Fruit fly (Drosophila melanogaster) whole organism, embryonic: Measurements from ENCODE around the gene Orct2.

ENCODE experiments used
- CG10274 ChIP-seq: fragments of 200-800 bp; sonication (Bioruptor generic); optimal IDR thresholded peaks from 3 replicates; lab custom pipeline; 2017; ENCODE audit warnings: missing biosample characterization, mild to moderate bottlenecking, missing genetic modification characterization
- CG10565 ChIP-seq: fragments of 200-800 bp; sonication (Bioruptor generic); optimal IDR thresholded peaks from 3 replicates; lab custom pipeline; 2016; ENCODE audit warnings: missing biosample characterization, mild to moderate bottlenecking, missing genetic modification characterization
- CG11398 ChIP-seq: fragments of 200-800 bp; sonication (Bioruptor generic); optimal IDR thresholded peaks from 2 replicates; lab custom pipeline; 2016; ENCODE audit warnings: missing biosample characterization, missing genetic modification characterization
- CG11456 ChIP-seq: fragments of 200-800 bp; sonication (Bioruptor generic); IDR thresholded peaks from 3 replicates; pipeline ENCODE4 v1.3.6; 2022; ENCODE audit warnings: missing biosample characterization, missing genetic modification characterization
- CG12391 ChIP-seq: fragments of 200-800 bp; sonication (Bioruptor generic); optimal IDR thresholded peaks from 3 replicates; lab custom pipeline; 2018; ENCODE audit warnings: missing biosample characterization, mild to moderate bottlenecking, missing genetic modification characterization, moderate library complexity
- CG12744 ChIP-seq: fragments of 200-800 bp; sonication (Bioruptor generic); optimal IDR thresholded peaks from 2 replicates; lab custom pipeline; 2016; ENCODE audit warnings: missing biosample characterization, missing genetic modification characterization
- CG14667 ChIP-seq: fragments of 200-800 bp; sonication (Bioruptor generic); IDR thresholded peaks from 2 replicates; pipeline ENCODE4 v1.3.6; 2022; ENCODE audit warnings: missing biosample characterization, missing genetic modification characterization
- CG1603 ChIP-seq: fragments of 200-800 bp; sonication (Bioruptor generic); optimal IDR thresholded peaks from 2 replicates; lab custom pipeline; 2019; ENCODE audit warnings: missing biosample characterization, mild to moderate bottlenecking, missing genetic modification characterization, moderate library complexity
- CG17186 ChIP-seq: fragments of 200-800 bp; sonication (Bioruptor generic); optimal IDR thresholded peaks from 3 replicates; lab custom pipeline; 2017; ENCODE audit warnings: missing biosample characterization, missing genetic modification reagents, missing genetic modification characterization
- CG17359 ChIP-seq: fragments of 200-800 bp; sonication (Bioruptor generic); optimal IDR thresholded peaks from 3 replicates; lab custom pipeline; 2018; ENCODE audit warnings: missing biosample characterization, mild to moderate bottlenecking, missing genetic modification characterization, moderate library complexity
- CG17385 ChIP-seq: fragments of 200-800 bp; sonication (Bioruptor generic); optimal IDR thresholded peaks from 3 replicates; lab custom pipeline; 2018; ENCODE audit warnings: missing biosample characterization, mild to moderate bottlenecking, missing genetic modification characterization
- CG17802 ChIP-seq: fragments of 200-800 bp; sonication (Bioruptor generic); optimal IDR thresholded peaks from 2 replicates; lab custom pipeline; 2018; ENCODE audit warnings: missing biosample characterization, mild to moderate bottlenecking, missing genetic modification characterization, moderate library complexity
- CG2120 ChIP-seq: fragments of 200-800 bp; sonication (Bioruptor generic); optimal IDR thresholded peaks from 3 replicates; lab custom pipeline; 2016; ENCODE audit warnings: missing biosample characterization, missing genetic modification characterization
- CG31365 ChIP-seq: fragments of 200-800 bp; sonication (Bioruptor generic); optimal IDR thresholded peaks from 2 replicates; lab custom pipeline; 2018; ENCODE audit warnings: missing biosample characterization, mild to moderate bottlenecking, missing genetic modification characterization
- CG33213 ChIP-seq: fragments of 200-800 bp; sonication (Bioruptor generic); optimal IDR thresholded peaks from 3 replicates; lab custom pipeline; 2016; ENCODE audit warnings: missing biosample characterization, missing genetic modification characterization
- CG3407 ChIP-seq: fragments of 200-800 bp; sonication (Bioruptor generic); optimal IDR thresholded peaks from 2 replicates; lab custom pipeline; 2018; ENCODE audit warnings: missing biosample characterization, mild to moderate bottlenecking, missing genetic modification characterization
- CG34224 ChIP-seq: fragments of 200-800 bp; sonication (Bioruptor generic); IDR thresholded peaks from 3 replicates; pipeline ENCODE4 v1.3.6; 2022; ENCODE audit warnings: missing biosample characterization, missing genetic modification characterization; ENCODE audit not compliant: partially characterized antibody
- CG34376 ChIP-seq: fragments of 200-800 bp; sonication (Bioruptor generic); optimal IDR thresholded peaks from 2 replicates; lab custom pipeline; 2018; ENCODE audit warnings: missing biosample characterization, mild to moderate bottlenecking, missing genetic modification characterization
- CG3995 ChIP-seq: fragments of 200-800 bp; sonication (Bioruptor generic); optimal IDR thresholded peaks from 3 replicates; lab custom pipeline; 2016; ENCODE audit warnings: missing biosample characterization, missing genetic modification characterization
- CG4424 ChIP-seq: fragments of 200-800 bp; sonication (Bioruptor generic); optimal IDR thresholded peaks from 3 replicates; lab custom pipeline; 2016; ENCODE audit warnings: missing biosample characterization, missing genetic modification characterization
- CG5245 ChIP-seq: fragments of 200-800 bp; sonication (Bioruptor generic); optimal IDR thresholded peaks from 3 replicates; lab custom pipeline; 2016; ENCODE audit warnings: missing biosample characterization, missing genetic modification characterization
- CG6654 ChIP-seq: fragments of 200-800 bp; sonication (Bioruptor generic); optimal IDR thresholded peaks from 2 replicates; lab custom pipeline; 2017; ENCODE audit warnings: missing biosample characterization, mild to moderate bottlenecking, missing genetic modification characterization
- D19A ChIP-seq: fragments of 200-800 bp; optimal IDR thresholded peaks from 3 replicates; lab custom pipeline; 2019; ENCODE audit warnings: missing biosample characterization, mild to moderate bottlenecking, missing genetic modification characterization, moderate library complexity
- Dad ChIP-seq: fragments of 200-800 bp; sonication (Bioruptor generic); optimal IDR thresholded peaks from 3 replicates; lab custom pipeline; 2016; ENCODE audit warnings: missing biosample characterization, missing genetic modification characterization
- Doc3 ChIP-seq: fragments of 200-800 bp; sonication (Bioruptor generic); IDR thresholded peaks from 3 replicates; pipeline ENCODE4 v1.3.6; 2022; ENCODE audit warnings: missing biosample characterization, missing genetic modification characterization; ENCODE audit not compliant: partially characterized antibody
- Fer3 ChIP-seq: fragments of 200-800 bp; sonication (Bioruptor generic); optimal IDR thresholded peaks from 2 replicates; lab custom pipeline; 2018; ENCODE audit warnings: missing biosample characterization, mild to moderate bottlenecking, missing genetic modification characterization, moderate library complexity
- HmgZ ChIP-seq: fragments of 200-800 bp; sonication (Bioruptor generic); optimal IDR thresholded peaks from 2 replicates; lab custom pipeline; 2018; ENCODE audit warnings: missing biosample characterization, mild to moderate bottlenecking, missing genetic modification characterization
- Hr51 ChIP-seq, 2 experiments: fragments of 200-800 bp; sonication (Bioruptor generic); optimal IDR thresholded peaks; 2 replicates in 1 of 2; 3 replicates in 1 of 2; lab custom pipeline; 2016 to 2018; ENCODE audit warnings: missing biosample characterization in 2 of 2, missing genetic modification characterization in 2 of 2, mild to moderate bottlenecking in 1 of 2, moderate library complexity in 1 of 2
- Hr78 ChIP-seq, 2 experiments: fragments of 200-800 bp in 1 of 2; fragments of >200 bp in 1 of 2; sonication (Bioruptor generic) in 1 of 2; optimal IDR thresholded peaks; 2 replicates each; lab custom pipeline; 2017 to 2019; ENCODE audit warnings: missing biosample characterization in 2 of 2, missing genetic modification characterization in 2 of 2, mild to moderate bottlenecking in 1 of 2, moderate library complexity in 1 of 2
- Lhr ChIP-seq: fragments of 200-800 bp; sonication (Bioruptor generic); optimal IDR thresholded peaks from 3 replicates; lab custom pipeline; 2017; ENCODE audit warnings: mild to moderate bottlenecking, missing biosample characterization, missing genetic modification reagents, missing genetic modification characterization
- Mad ChIP-seq: fragments of 200-800 bp; sonication (Bioruptor generic); optimal IDR thresholded peaks from 2 replicates; lab custom pipeline; 2016; ENCODE audit warnings: missing biosample characterization, missing genetic modification characterization
- Max ChIP-seq: fragments of 200-800 bp; sonication (Bioruptor generic); optimal IDR thresholded peaks from 2 replicates; lab custom pipeline; 2016; ENCODE audit warnings: missing biosample characterization, mild to moderate bottlenecking, missing genetic modification characterization
- TFAM ChIP-seq: fragments of 200-800 bp; sonication (Bioruptor generic); optimal IDR thresholded peaks from 2 replicates; lab custom pipeline; 2017; ENCODE audit warnings: missing biosample characterization, missing genetic modification characterization, inconsistent platforms
- ac ChIP-seq: fragments of 200-800 bp; sonication (Bioruptor generic); optimal IDR thresholded peaks from 3 replicates; lab custom pipeline; 2017; ENCODE audit warnings: missing biosample characterization, mild to moderate bottlenecking, missing genetic modification characterization
- ap ChIP-seq: fragments of 200-800 bp; sonication (Bioruptor generic); IDR thresholded peaks from 2 replicates; pipeline ENCODE4 v1.3.6; 2022; ENCODE audit warnings: missing biosample characterization, missing genetic modification characterization
- bigmax ChIP-seq: fragments of 200-800 bp; sonication (Bioruptor generic); optimal IDR thresholded peaks from 2 replicates; lab custom pipeline; 2018; ENCODE audit warnings: missing biosample characterization, mild to moderate bottlenecking, missing genetic modification characterization
- br ChIP-seq: fragments of >200 bp; optimal IDR thresholded peaks from 2 replicates; lab custom pipeline; 2017
- da ChIP-seq: fragments of 200-800 bp; sonication (Bioruptor generic); optimal IDR thresholded peaks from 2 replicates; lab custom pipeline; 2016; ENCODE audit warnings: missing biosample characterization, missing genetic modification characterization
- dysf ChIP-seq: fragments of 200-800 bp; sonication (Bioruptor generic); IDR thresholded peaks from 3 replicates; pipeline ENCODE4 v1.3.6; 2022; ENCODE audit warnings: missing biosample characterization, missing genetic modification characterization
- grau ChIP-seq: fragments of 200-800 bp; optimal IDR thresholded peaks from 3 replicates; lab custom pipeline; 2019; ENCODE audit warnings: missing biosample characterization, mild to moderate bottlenecking, missing genetic modification characterization, moderate library complexity
- gro ChIP-seq: fragments of 200-800 bp; sonication (Bioruptor generic); optimal IDR thresholded peaks from 2 replicates; lab custom pipeline; 2016; ENCODE audit warnings: missing biosample characterization, missing genetic modification characterization
- h ChIP-seq: fragments of >200 bp; optimal IDR thresholded peaks from 2 replicates; lab custom pipeline; 2017
- jigr1 ChIP-seq: fragments of 200-800 bp; sonication (Bioruptor generic); IDR thresholded peaks from 3 replicates; pipeline ENCODE4 v1.3.6; 2022; ENCODE audit warnings: missing biosample characterization, missing genetic modification characterization
- org-1 ChIP-seq: fragments of 200-800 bp; sonication (Bioruptor generic); optimal IDR thresholded peaks from 2 replicates; lab custom pipeline; 2017; ENCODE audit warnings: missing biosample characterization, missing genetic modification characterization
- pb ChIP-seq: fragments of 200-800 bp; sonication (Bioruptor generic); optimal IDR thresholded peaks from 3 replicates; lab custom pipeline; 2016; ENCODE audit warnings: missing biosample characterization, missing genetic modification characterization
- rib ChIP-seq: fragments of 200-800 bp; sonication (Bioruptor generic); IDR thresholded peaks from 2 replicates; pipeline ENCODE4 v1.3.6; 2022; ENCODE audit warnings: missing biosample characterization, missing genetic modification characterization
- sens-2 ChIP-seq: fragments of 200-800 bp; sonication (Bioruptor generic); IDR thresholded peaks from 2 replicates; pipeline ENCODE4 v1.3.6; 2022; ENCODE audit warnings: missing biosample characterization, missing genetic modification characterization
- seq ChIP-seq: fragments of 200-800 bp; sonication (Bioruptor generic); IDR thresholded peaks from 2 replicates; pipeline ENCODE4 v1.3.6; 2022; ENCODE audit warnings: missing biosample characterization, missing genetic modification characterization
- sisA ChIP-seq: fragments of 200-800 bp; sonication (Bioruptor generic); IDR thresholded peaks from 2 replicates; pipeline ENCODE4 v1.3.6; 2022; ENCODE audit warnings: missing biosample characterization, missing genetic modification characterization
- slbo ChIP-seq: fragments of 200-800 bp; sonication (Bioruptor generic); IDR thresholded peaks from 2 replicates; pipeline ENCODE4 v1.3.6; 2022; ENCODE audit warnings: missing biosample characterization, missing genetic modification characterization
- wdn ChIP-seq: fragments of 200-800 bp; sonication (Bioruptor generic); IDR thresholded peaks from 2 replicates; pipeline ENCODE4 v1.3.6; 2022; ENCODE audit warnings: missing biosample characterization, missing genetic modification characterization
- zfh1 ChIP-seq: fragments of 200-800 bp; sonication (Bioruptor generic); IDR thresholded peaks from 3 replicates; pipeline ENCODE4 v1.3.6; 2022; ENCODE audit warnings: missing biosample characterization, missing genetic modification characterization

The Orct2 gene

dm6 chr3R:24272775-24273290, at the start of gene Orct2 (continued):
- no peak for TF ChIP-seq CG6654 (GFP tag; lab: Kevin White, UChicago)
- no peak for TF ChIP-seq CG1603 (tag; lab: Kevin White, UChicago)
- TF ChIP-seq sisA = no peak
- TF ChIP-seq CG3407 (GFP tag; lab: Kevin White, UChicago) = no peak
- TF ChIP-seq CG33213 (GFP tag; lab: Kevin White, UChicago) = no peak
- TF ChIP-seq CG14667 (GFP tag; lab: Robert Waterston, UW) = no peak
- no peak for TF ChIP-seq sens-2 (GFP tag; lab: Robert Waterston, UW)
- no peak for TF ChIP-seq dysf (GFP tag; lab: Robert Waterston, UW)
- no peak for TF ChIP-seq jigr1 (GFP tag; lab: Robert Waterston, UW)
- TF ChIP-seq TFAM (GFP tag; lab: Kevin White, UChicago) = no peak
- TF ChIP-seq seq (GFP tag; lab: Robert Waterston, UW) = peak; percentile 6; the same call in 1 of the 2 replicates
- TF ChIP-seq Max = peak; percentile 56
- no peak for TF ChIP-seq CG3995 (GFP tag; lab: Kevin White, UChicago)
- TF ChIP-seq Fer3 (tag; lab: Kevin White, UChicago) = peak; percentile 7
- TF ChIP-seq CG11456 (GFP tag; lab: Robert Waterston, UW) = no peak
- no peak for TF ChIP-seq Hr78 (GFP tag; optimal IDR thresholded peaks at IDR 0.05; lab: Kevin White, UChicago)
- peak; percentile 26 for TF ChIP-seq pb
- TF ChIP-seq D19A (tag; lab: Kevin White, UChicago) = peak; percentile 14
- no peak for TF ChIP-seq CG31365 (tag; lab: Kevin White, UChicago)
- no peak for TF ChIP-seq CG12744 (GFP tag; lab: Kevin White, UChicago)
- TF ChIP-seq CG17385 (GFP tag; lab: Kevin White, UChicago) = peak; percentile 32
- TF ChIP-seq bigmax (GFP tag; lab: Kevin White, UChicago) = no peak
- TF ChIP-seq CG4424 (GFP tag; lab: Kevin White, UChicago) = no peak
- TF ChIP-seq Doc3 (GFP tag; lab: Robert Waterston, UW) = no peak
- TF ChIP-seq HmgZ = no peak
- TF ChIP-seq gro = peak; percentile 49
- no peak for TF ChIP-seq CG10274 (GFP tag; lab: Kevin White, UChicago)
- no peak for TF ChIP-seq CG5245
- no peak for TF ChIP-seq ac (GFP tag; lab: Kevin White, UChicago)
- no peak for TF ChIP-seq CG17359
- TF ChIP-seq slbo (GFP tag; lab: Robert Waterston, UW) = no peak
- TF ChIP-seq CG34376 (GFP tag; lab: Kevin White, UChicago) = peak; percentile 66
- TF ChIP-seq Hr51 (GFP tag; optimal IDR thresholded peaks at IDR 0.05; lab: Kevin White, UChicago) = no peak
- TF ChIP-seq wdn (GFP tag; lab: Robert Waterston, UW) = no peak
- TF ChIP-seq CG17186 (GFP tag; lab: Kevin White, UChicago) = no peak
- TF ChIP-seq Dad = no peak
- TF ChIP-seq zfh1 (GFP tag; lab: Robert Waterston, UW) = peak; percentile 55; the same call in 2 of the 3 replicates
- TF ChIP-seq CG34224 (GFP tag; lab: Robert Waterston, UW) = peak; percentile 24; the same call in 1 of the 3 replicates
- TF ChIP-seq da (GFP tag; lab: Kevin White, UChicago) = no peak
- no peak for TF ChIP-seq Lhr
- peak; percentile 76 for TF ChIP-seq rib (GFP tag; lab: Robert Waterston, UW)
- TF ChIP-seq org-1 (GFP tag; lab: Kevin White, UChicago) = peak; percentile 34
- TF ChIP-seq grau = peak; percentile 22
- TF ChIP-seq Mad = no peak
- TF ChIP-seq CG12391 = no peak
- no peak for TF ChIP-seq CG11398 (GFP tag; lab: Kevin White, UChicago)
- no peak for TF ChIP-seq ap (GFP tag; lab: Robert Waterston, UW)
- TF ChIP-seq CG10565 = no peak
- TF ChIP-seq CG17802 = no peak
- no peak for TF ChIP-seq CG2120 (GFP tag; lab: Kevin White, UChicago)
- no peak for TF ChIP-seq br
- TF ChIP-seq h (lab: Kevin White, UChicago) = no peak
